Fruit fly (Drosophila melanogaster) whole organism, embryonic: ENCODE measurements around the gene CG15332.

Experiments used
- Antp ChIP-seq: fragments of 200-800 bp; sonication (Bioruptor generic); optimal IDR thresholded peaks from 3 replicates; lab custom pipeline; 2016; ENCODE audit warnings: missing biosample characterization, missing genetic modification characterization
- CG10462 ChIP-seq: fragments of 200-800 bp; sonication (Bioruptor generic); optimal IDR thresholded peaks from 2 replicates; lab custom pipeline; 2016; ENCODE audit warnings: missing biosample characterization, missing genetic modification characterization
- CG11398 ChIP-seq: fragments of 200-800 bp; sonication (Bioruptor generic); optimal IDR thresholded peaks from 2 replicates; lab custom pipeline; 2016; ENCODE audit warnings: missing biosample characterization, missing genetic modification characterization
- CG13123 ChIP-seq: fragments of 200-800 bp; sonication (Bioruptor generic); optimal IDR thresholded peaks from 2 replicates; lab custom pipeline; 2016; ENCODE audit warnings: missing biosample characterization, missing genetic modification characterization
- CG13894 ChIP-seq: fragments of 200-800 bp; sonication (Bioruptor generic); optimal IDR thresholded peaks from 3 replicates; lab custom pipeline; 2018; ENCODE audit warnings: missing biosample characterization, mild to moderate bottlenecking, missing genetic modification characterization, moderate library complexity
- CG14441 ChIP-seq: fragments of 200-800 bp; sonication (Bioruptor generic); IDR thresholded peaks from 2 replicates; pipeline ENCODE4 v1.3.6; 2022; ENCODE audit warnings: missing biosample characterization, missing genetic modification characterization
- CG14710 ChIP-seq: fragments of 200-800 bp; sonication (Bioruptor generic); optimal IDR thresholded peaks from 3 replicates; lab custom pipeline; 2019; ENCODE audit warnings: missing biosample characterization, mild to moderate bottlenecking, missing genetic modification characterization, moderate library complexity
- CG16813 ChIP-seq: fragments of 200-800 bp; sonication (Bioruptor generic); IDR thresholded peaks from 3 replicates; pipeline ENCODE4 v1.3.6; 2022; ENCODE audit warnings: missing biosample characterization, missing genetic modification characterization; ENCODE audit not compliant: partially characterized antibody
- CG16863 ChIP-seq: fragments of 200-800 bp; sonication (Bioruptor generic); optimal IDR thresholded peaks from 3 replicates; lab custom pipeline; 2016; ENCODE audit warnings: missing biosample characterization, missing genetic modification characterization
- CG17359 ChIP-seq: fragments of 200-800 bp; sonication (Bioruptor generic); optimal IDR thresholded peaks from 3 replicates; lab custom pipeline; 2018; ENCODE audit warnings: missing biosample characterization, mild to moderate bottlenecking, missing genetic modification characterization, moderate library complexity
- CG17912 ChIP-seq: fragments of 200-800 bp; sonication (Bioruptor generic); optimal IDR thresholded peaks from 2 replicates; lab custom pipeline; 2018; ENCODE audit warnings: missing biosample characterization, mild to moderate bottlenecking, missing genetic modification characterization
- CG2116 ChIP-seq: fragments of 200-800 bp; sonication (Bioruptor generic); optimal IDR thresholded peaks from 3 replicates; lab custom pipeline; 2018; ENCODE audit warnings: missing biosample characterization, mild to moderate bottlenecking, missing genetic modification characterization
- CG2678 ChIP-seq: fragments of 200-800 bp; sonication (Bioruptor generic); optimal IDR thresholded peaks from 3 replicates; lab custom pipeline; 2019; ENCODE audit warnings: missing biosample characterization, mild to moderate bottlenecking, missing genetic modification characterization, moderate library complexity
- CG2875 ChIP-seq: fragments of 200-800 bp; sonication (Bioruptor generic); optimal IDR thresholded peaks from 2 replicates; lab custom pipeline; 2017; ENCODE audit warnings: missing biosample characterization, mild to moderate bottlenecking, missing genetic modification characterization, missing genetic modification reagents
- CG33213 ChIP-seq: fragments of 200-800 bp; sonication (Bioruptor generic); optimal IDR thresholded peaks from 3 replicates; lab custom pipeline; 2016; ENCODE audit warnings: missing biosample characterization, missing genetic modification characterization
- CG4730 ChIP-seq: fragments of 200-800 bp; sonication (Bioruptor generic); IDR thresholded peaks from 2 replicates; pipeline ENCODE4 v1.3.6; 2022; ENCODE audit warnings: missing biosample characterization, missing genetic modification characterization
- CG5245 ChIP-seq: fragments of 200-800 bp; sonication (Bioruptor generic); optimal IDR thresholded peaks from 3 replicates; lab custom pipeline; 2016; ENCODE audit warnings: missing biosample characterization, missing genetic modification characterization
- CG7357 ChIP-seq: fragments of 200-800 bp; sonication (Bioruptor generic); IDR thresholded peaks from 3 replicates; pipeline ENCODE4 v1.3.6; 2022; ENCODE audit warnings: missing biosample characterization, missing genetic modification characterization
- CG7556 ChIP-seq: fragments of 200-800 bp; sonication (Bioruptor generic); optimal IDR thresholded peaks from 2 replicates; lab custom pipeline; 2017; ENCODE audit warnings: missing biosample characterization, mild to moderate bottlenecking, missing genetic modification characterization
- CG7786 ChIP-seq: fragments of 200-800 bp; sonication (Bioruptor generic); optimal IDR thresholded peaks from 2 replicates; lab custom pipeline; 2016; ENCODE audit warnings: missing biosample characterization, missing genetic modification characterization
- CG8944 ChIP-seq: fragments of 200-800 bp; sonication (Bioruptor generic); optimal IDR thresholded peaks from 3 replicates; lab custom pipeline; 2016; ENCODE audit warnings: missing biosample characterization, missing genetic modification characterization
- CG9817 ChIP-seq: fragments of 200-800 bp; sonication (Bioruptor generic); optimal IDR thresholded peaks from 2 replicates; lab custom pipeline; 2018; ENCODE audit warnings: missing biosample characterization, mild to moderate bottlenecking, missing genetic modification characterization, moderate library complexity
- CG9932 ChIP-seq: fragments of 200-800 bp; sonication (Bioruptor generic); IDR thresholded peaks from 2 replicates; pipeline ENCODE4 v1.3.6; 2022; ENCODE audit warnings: missing biosample characterization, missing genetic modification characterization
- D ChIP-seq, 2 experiments: fragments of 200-800 bp in 1 of 2; fragments of >200 bp in 1 of 2; sonication (Bioruptor generic) in 1 of 2; optimal IDR thresholded peaks; 2 replicates in 1 of 2; 3 replicates in 1 of 2; lab custom pipeline; 2017; ENCODE audit warnings: mild to moderate bottlenecking in 1 of 2, missing biosample characterization in 1 of 2, missing genetic modification characterization in 1 of 2, missing genetic modification reagents in 1 of 2
- D19A ChIP-seq: fragments of 200-800 bp; optimal IDR thresholded peaks from 3 replicates; lab custom pipeline; 2019; ENCODE audit warnings: missing biosample characterization, mild to moderate bottlenecking, missing genetic modification characterization, moderate library complexity
- Dad ChIP-seq: fragments of 200-800 bp; sonication (Bioruptor generic); optimal IDR thresholded peaks from 3 replicates; lab custom pipeline; 2016; ENCODE audit warnings: missing biosample characterization, missing genetic modification characterization
- Dek ChIP-seq: fragments of 200-800 bp; sonication (Bioruptor generic); optimal IDR thresholded peaks from 3 replicates; lab custom pipeline; 2019; ENCODE audit warnings: missing biosample characterization, mild to moderate bottlenecking, missing genetic modification characterization, moderate library complexity
- E2f2 ChIP-seq: fragments of 200-800 bp; sonication (Bioruptor generic); IDR thresholded peaks from 2 replicates; pipeline ENCODE4 v1.3.6; 2022; ENCODE audit warnings: missing biosample characterization, missing genetic modification characterization
- H2.0 ChIP-seq: fragments of 200-800 bp; sonication (Bioruptor generic); IDR thresholded peaks from 2 replicates; pipeline ENCODE4 v1.3.6; 2022; ENCODE audit warnings: missing biosample characterization, missing genetic modification characterization
- MTF-1 ChIP-seq: fragments of 200-800 bp; sonication (Bioruptor generic); optimal IDR thresholded peaks from 2 replicates; lab custom pipeline; 2018; ENCODE audit warnings: missing biosample characterization, mild to moderate bottlenecking, missing genetic modification characterization, borderline replicate concordance
- NFAT ChIP-seq: fragments of 200-800 bp; sonication (Bioruptor generic); IDR thresholded peaks from 2 replicates; pipeline ENCODE4 v1.3.6; 2022; ENCODE audit warnings: missing biosample characterization, missing genetic modification characterization
- Spps ChIP-seq: fragments of 200-800 bp; sonication (Bioruptor generic); optimal IDR thresholded peaks from 2 replicates; lab custom pipeline; 2018; ENCODE audit warnings: missing biosample characterization, mild to moderate bottlenecking, missing genetic modification characterization
- Sry-β ChIP-seq: fragments of 200-800 bp; sonication (Bioruptor generic); optimal IDR thresholded peaks from 2 replicates; lab custom pipeline; 2018; ENCODE audit warnings: missing biosample characterization, mild to moderate bottlenecking, missing genetic modification characterization, moderate library complexity
- Ssrp ChIP-seq: fragments of 200-800 bp; sonication (Bioruptor generic); optimal IDR thresholded peaks from 2 replicates; lab custom pipeline; 2018; ENCODE audit warnings: missing biosample characterization, mild to moderate bottlenecking, missing genetic modification characterization, moderate library complexity
- Usf ChIP-seq: fragments of 200-800 bp; sonication (Bioruptor generic); optimal IDR thresholded peaks from 2 replicates; lab custom pipeline; 2017; ENCODE audit warnings: missing genotype, missing biosample characterization, missing genetic modification characterization
- ac ChIP-seq: fragments of 200-800 bp; sonication (Bioruptor generic); optimal IDR thresholded peaks from 3 replicates; lab custom pipeline; 2017; ENCODE audit warnings: missing biosample characterization, mild to moderate bottlenecking, missing genetic modification characterization
- al ChIP-seq: fragments of 200-800 bp; sonication (Bioruptor generic); IDR thresholded peaks from 2 replicates; pipeline ENCODE4 v1.3.6; 2022; ENCODE audit warnings: missing biosample characterization, missing genetic modification characterization
- ara ChIP-seq: fragments of 200-800 bp; sonication (Bioruptor generic); IDR thresholded peaks from 2 replicates; pipeline ENCODE4 v1.3.6; 2022; ENCODE audit warnings: missing biosample characterization, missing genetic modification characterization
- cato ChIP-seq: fragments of 200-800 bp; sonication (Bioruptor generic); optimal IDR thresholded peaks from 2 replicates; lab custom pipeline; 2016; ENCODE audit warnings: missing biosample characterization, missing genetic modification characterization, borderline replicate concordance
- fu2 ChIP-seq: fragments of 200-800 bp; sonication (Bioruptor generic); optimal IDR thresholded peaks from 2 replicates; lab custom pipeline; 2016; ENCODE audit warnings: missing biosample characterization, missing genetic modification characterization
- hb ChIP-seq: fragments of 200-800 bp; sonication (Bioruptor generic); IDR thresholded peaks from 3 replicates; pipeline ENCODE4 v1.3.6; 2022; ENCODE audit warnings: missing biosample characterization, missing genetic modification characterization; ENCODE audit not compliant: partially characterized antibody
- her ChIP-seq: fragments of 200-800 bp; sonication (Bioruptor generic); optimal IDR thresholded peaks from 2 replicates; lab custom pipeline; 2016; ENCODE audit warnings: missing biosample characterization, missing genetic modification characterization
- jumu ChIP-seq: fragments of 200-800 bp; sonication (Bioruptor generic); optimal IDR thresholded peaks from 3 replicates; lab custom pipeline; 2016; ENCODE audit warnings: missing biosample characterization, missing genetic modification characterization
- lab ChIP-seq: fragments of 200-800 bp; sonication (Bioruptor generic); optimal IDR thresholded peaks from 3 replicates; lab custom pipeline; 2017; ENCODE audit warnings: missing biosample characterization, missing genetic modification characterization, mild to moderate bottlenecking, moderate library complexity, missing genetic modification reagents
- row ChIP-seq: fragments of 200-800 bp; sonication (Bioruptor generic); IDR thresholded peaks from 3 replicates; pipeline ENCODE4 v1.3.6; 2022; ENCODE audit warnings: missing biosample characterization, missing genetic modification characterization
- so ChIP-seq: fragments of 200-800 bp; sonication (Bioruptor generic); IDR thresholded peaks from 3 replicates; pipeline ENCODE4 v1.3.6; 2022; ENCODE audit warnings: missing biosample characterization, missing genetic modification characterization
- tin ChIP-seq: fragments of 200-800 bp; sonication (Bioruptor generic); optimal IDR thresholded peaks from 3 replicates; lab custom pipeline; 2016; ENCODE audit warnings: missing biosample characterization, missing genetic modification characterization
- trh ChIP-seq: fragments of 200-800 bp; sonication (Bioruptor generic); optimal IDR thresholded peaks from 2 replicates; lab custom pipeline; 2016; ENCODE audit warnings: missing biosample characterization, missing genetic modification characterization
- unpg ChIP-seq: fragments of 200-800 bp; sonication (Bioruptor generic); optimal IDR thresholded peaks from 3 replicates; lab custom pipeline; 2018; ENCODE audit warnings: missing biosample characterization, mild to moderate bottlenecking, missing genetic modification characterization, moderate library complexity

The CG15332 gene

DNA sequence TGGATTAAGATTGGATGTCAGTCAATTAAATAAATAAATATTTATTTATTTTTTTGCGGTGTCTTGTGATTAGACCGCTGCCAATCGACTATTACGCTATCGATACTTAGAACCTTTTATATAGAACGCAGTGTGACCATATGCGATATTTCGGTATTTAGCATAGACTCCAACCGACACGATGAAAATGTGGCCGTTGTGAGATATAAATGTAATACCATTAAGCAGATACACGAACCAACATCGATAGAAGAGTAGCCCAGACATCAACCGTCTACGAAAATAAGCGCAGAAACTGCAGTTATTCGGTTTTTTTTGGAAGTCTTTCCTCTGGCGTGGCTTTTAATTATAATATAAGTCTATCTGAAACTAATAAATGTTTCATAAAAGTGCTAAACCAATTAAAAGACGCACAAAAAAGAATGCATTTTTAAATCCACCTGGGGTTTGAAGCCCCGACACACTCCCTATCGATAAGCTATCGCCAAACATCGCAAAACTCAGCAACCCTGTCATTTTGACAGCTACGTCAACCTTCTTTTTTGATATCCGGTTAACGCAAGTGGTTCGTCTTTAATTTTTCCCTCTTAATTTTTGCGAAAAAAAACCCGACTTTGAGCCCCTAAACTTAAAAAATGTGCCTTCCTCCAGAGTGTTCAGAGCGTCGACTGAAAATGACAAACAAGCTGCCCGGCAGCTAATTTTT, 22.4 kb downstream of the CG15332 start, which contains the start of the genes Dhdds and RpS14a (continued):
- peak; percentile 90 for TF ChIP-seq CG14710 (tag; lab: Kevin White, UChicago)
- 0 out of 2 replicates have a peak, but pooled peaks have one; percentile 7 for TF ChIP-seq CG14441 (GFP tag; lab: Robert Waterston, UW)
- TF ChIP-seq MTF-1 (GFP tag; lab: Kevin White, UChicago): peak; percentile 68
- TF ChIP-seq CG8944 (GFP tag; lab: Kevin White, UChicago): no peak
- no peak for TF ChIP-seq ara
- TF ChIP-seq Spps (tag; lab: Kevin White, UChicago): peak; percentile 25
- no peak for TF ChIP-seq Dek (tag; lab: Kevin White, UChicago)
- no peak for TF ChIP-seq CG13123 (GFP tag; lab: Kevin White, UChicago)
- peak; percentile 15; the same call in 1 of the 3 replicates for TF ChIP-seq row
- TF ChIP-seq jumu: peak; percentile 24
- peak; percentile 25 for TF ChIP-seq CG7786 (GFP tag; lab: Kevin White, UChicago)
- TF ChIP-seq CG7357 (GFP tag; lab: Robert Waterston, UW): no peak
- TF ChIP-seq CG7556 (GFP tag; lab: Kevin White, UChicago): peak; percentile 51
- peak; percentile 83 for TF ChIP-seq CG16813 (GFP tag; lab: Robert Waterston, UW)
- TF ChIP-seq E2f2: peak; percentile 58; the same call in 1 of the 2 replicates
- peak; percentile 32 for TF ChIP-seq CG33213 (GFP tag; lab: Kevin White, UChicago)
- peak; percentile 44 for TF ChIP-seq Usf (GFP tag; lab: Kevin White, UChicago)
- peak; percentile 5 for TF ChIP-seq CG16863 (GFP tag; lab: Kevin White, UChicago)
- no peak for TF ChIP-seq H2.0 (GFP tag; lab: Robert Waterston, UW)
- TF ChIP-seq Dad (GFP tag; lab: Kevin White, UChicago): peak; percentile 58
- no peak for TF ChIP-seq ac (GFP tag; lab: Kevin White, UChicago)
- no peak for TF ChIP-seq Ssrp (tag; lab: Kevin White, UChicago)
- peak; percentile 25 for TF ChIP-seq CG11398
- TF ChIP-seq NFAT (GFP tag; lab: Robert Waterston, UW): peak; percentile 33; the same call in 1 of the 2 replicates
- TF ChIP-seq al (GFP tag; lab: Robert Waterston, UW): no peak
- no peak for TF ChIP-seq fu2 (GFP tag; lab: Kevin White, UChicago)
- no peak for TF ChIP-seq CG4730 (GFP tag; lab: Robert Waterston, UW)
- TF ChIP-seq hb (GFP tag; lab: Robert Waterston, UW): peak; percentile 75; the same call in 2 of the 3 replicates
- TF ChIP-seq CG2678: no peak
- peak; percentile 50 for TF ChIP-seq unpg (GFP tag; lab: Kevin White, UChicago)
- TF ChIP-seq tin (GFP tag; lab: Kevin White, UChicago): peak; percentile 17
- TF ChIP-seq CG13894: no peak
- no peak for TF ChIP-seq D (optimal IDR thresholded peaks at IDR 0.05; lab: Kevin White, UChicago)
- TF ChIP-seq D (GFP tag; optimal IDR thresholded peaks at IDR 0.05; lab: Kevin White, UChicago): peak; percentile 62
- TF ChIP-seq trh (GFP tag; lab: Kevin White, UChicago): peak; percentile 52
- peak; percentile 30 for TF ChIP-seq CG17359 (tag; lab: Kevin White, UChicago)
- no peak for TF ChIP-seq CG9932 (GFP tag; lab: Robert Waterston, UW)
- peak; percentile 19 for TF ChIP-seq CG17912 (GFP tag; lab: Kevin White, UChicago)
- no peak for TF ChIP-seq Sry-β
- TF ChIP-seq cato (GFP tag; lab: Kevin White, UChicago): peak; percentile 43
- peak; percentile 21 for TF ChIP-seq CG2875 (GFP tag; lab: Kevin White, UChicago)
- TF ChIP-seq CG9817 (tag; lab: Kevin White, UChicago): no peak
- TF ChIP-seq D19A (tag; lab: Kevin White, UChicago): no peak
- no peak for TF ChIP-seq so (GFP tag; lab: Robert Waterston, UW)
- no peak for TF ChIP-seq Antp (GFP tag; lab: Kevin White, UChicago)
- peak; percentile 80 for TF ChIP-seq lab (GFP tag; lab: Kevin White, UChicago)
- TF ChIP-seq CG10462 (GFP tag; lab: Kevin White, UChicago): no peak
- peak; percentile 97 for TF ChIP-seq CG2116
- TF ChIP-seq her: peak; percentile 12
- no peak for TF ChIP-seq CG5245
